Worm (Caenorhabditis elegans): Measurements from ENCODE around the gene acs-10.

DNA sequence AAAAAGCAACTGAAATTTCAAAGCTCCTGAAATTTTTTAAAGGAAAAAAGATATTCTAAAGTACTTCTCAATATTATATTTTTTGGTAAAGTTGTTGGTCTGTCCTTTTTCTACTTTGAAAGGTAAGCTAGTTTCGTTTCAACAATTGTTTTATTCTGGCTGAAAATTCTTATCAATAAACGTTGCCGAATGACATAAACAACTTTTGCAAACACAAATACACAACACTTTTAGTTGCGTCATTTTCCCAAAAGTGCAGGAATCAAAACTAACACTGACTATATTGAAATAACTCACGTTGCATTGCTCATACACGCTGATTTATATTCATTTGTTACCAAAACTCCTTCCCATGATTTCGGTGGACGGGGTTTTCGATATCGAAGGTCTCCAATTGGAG is 19.4 kb downstream of the acs-10 start:
- no peak for TF ChIP-seq ztf-29 (GFP tag; IDR thresholded peaks at IDR 0.05)
- no peak for TF ChIP-seq ztf-23 (GFP tag; IDR thresholded peaks at IDR 0.05)
- no peak for TF ChIP-seq klf-2 (GFP tag; conservative IDR thresholded peaks at IDR 0.05)
- no peak for TF ChIP-seq med-1 (GFP tag; optimal IDR thresholded peaks at IDR 0.05; ENCODE audit: insufficient read depth)
